Fruit fly (Drosophila melanogaster): ENCODE data around the gene MRP.

- TF ChIP-seq pad (GFP tag; optimal IDR thresholded peaks at IDR 0.05) (no peak), bab1 (GFP tag; optimal IDR thresholded peaks at IDR 0.05) (no peak)
Observed at dm6 chr2L:12679310-12679709, 39.5 kb upstream of the MRP start.
